Worm (Caenorhabditis elegans): ENCODE measurements around the gene T28F3.9.

DNA sequence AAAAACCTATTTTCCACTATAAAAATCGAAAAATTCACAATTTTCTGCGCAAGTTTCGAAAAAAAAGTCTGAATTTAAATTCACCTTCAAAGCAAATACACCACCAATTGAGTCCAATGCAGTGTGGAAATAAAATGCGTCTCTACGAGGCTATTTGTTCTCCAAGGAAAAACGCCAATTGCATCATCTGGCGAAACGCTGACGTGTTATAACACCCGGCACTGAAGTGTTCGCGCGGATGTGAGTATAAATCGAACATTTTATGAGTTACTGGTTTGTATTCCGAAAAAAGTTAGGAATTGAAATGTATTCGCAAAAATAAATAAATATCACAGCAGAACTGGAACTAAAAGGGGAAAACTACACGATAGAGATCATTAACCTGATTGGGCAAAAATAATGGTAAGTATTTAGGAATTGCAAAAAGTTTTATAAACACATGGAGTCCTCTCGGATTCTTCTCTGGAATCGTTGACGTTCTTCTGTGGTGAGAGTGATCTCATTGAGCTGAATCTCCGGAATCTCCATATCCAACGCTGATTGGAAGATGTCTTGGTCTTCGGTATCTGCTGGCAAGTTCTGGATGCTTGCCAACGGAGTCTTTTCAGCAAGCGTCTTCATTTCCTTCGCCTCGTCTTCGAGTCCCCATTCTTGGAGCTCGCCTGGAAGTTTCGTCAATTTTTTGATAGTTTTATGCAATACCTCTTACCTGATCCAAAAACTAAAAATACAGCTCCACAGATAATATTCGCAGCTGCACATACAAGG is 20.2 kb upstream of the T28F3.9 start, which contains the start of gene zipt-7.1:
- TF ChIP-seq pqm-1 (tag; optimal IDR thresholded peaks at IDR 0.05): no peak
- no peak for TF ChIP-seq fkh-10 (GFP tag; optimal IDR thresholded peaks at IDR 0.05)
- TF ChIP-seq nfya-1 (tag; optimal IDR thresholded peaks at IDR 0.05; ENCODE audit: insufficient read depth): no peak
- no peak for TF ChIP-seq jun-1 (tag; optimal IDR thresholded peaks at IDR 0.05)
- no peak for TF ChIP-seq hmg-11 (tag; optimal IDR thresholded peaks at IDR 0.05)
- no peak for TF ChIP-seq ztf-4 (tag; optimal IDR thresholded peaks at IDR 0.05)
- no peak for TF ChIP-seq nhr-28 (tag; optimal IDR thresholded peaks at IDR 0.05)
- TF ChIP-seq nhr-237 (tag; optimal IDR thresholded peaks at IDR 0.05): no peak
- no peak for TF ChIP-seq zag-1 (tag; optimal IDR thresholded peaks at IDR 0.05)
- TF ChIP-seq nhr-23 (tag; optimal IDR thresholded peaks at IDR 0.05): no peak
- no peak for TF ChIP-seq nhr-25 (tag; optimal IDR thresholded peaks at IDR 0.05)
